Worm (Caenorhabditis elegans) whole organism, late embryonic: ENCODE measurements around the gene C27F2.6.

Experiments used
- C38D4.7 ChIP-seq: fragments of 200-800 bp; sonication (Bioruptor generic); optimal IDR thresholded peaks from 2 replicates; lab custom pipeline; 2018; ENCODE audit warnings: mild to moderate bottlenecking, missing genetic modification characterization, moderate library complexity, missing compliant biosample characterization
- K02D7.2 ChIP-seq: sonication (generic microtip); optimal IDR thresholded peaks from 2 replicates; lab custom pipeline; 2017; ENCODE audit warnings: mild to moderate bottlenecking, missing genetic modification characterization, missing compliant biosample characterization
- K09A11.1 ChIP-seq: sonication (generic microtip); optimal IDR thresholded peaks from 2 replicates; lab custom pipeline; 2017; ENCODE audit warnings: antibody characterized with exemption, mild to moderate bottlenecking, missing genetic modification characterization, missing compliant biosample characterization; ENCODE audit not compliant: insufficient read depth
- T23F11.4 ChIP-seq: fragments of 200-800 bp; sonication (Bioruptor generic); optimal IDR thresholded peaks from 2 replicates; lab custom pipeline; 2018; ENCODE audit warnings: mild to moderate bottlenecking, missing genetic modification characterization, missing compliant biosample characterization
- Y22D7AL.16 ChIP-seq: sonication (generic microtip); optimal IDR thresholded peaks from 2 replicates; lab custom pipeline; 2016; ENCODE audit warnings: missing genetic modification characterization, missing compliant biosample characterization
- ahr-1 ChIP-seq: sonication (generic microtip); optimal IDR thresholded peaks from 2 replicates; lab custom pipeline; 2016; ENCODE audit warnings: missing genetic modification characterization, missing compliant biosample characterization
- ama-1 ChIP-seq: fragments of 150-350 bp; optimal IDR thresholded peaks from 2 replicates; lab custom pipeline; 2014
- ceh-14 ChIP-seq: sonication (generic microtip); optimal IDR thresholded peaks from 2 replicates; lab custom pipeline; 2016; ENCODE audit warnings: missing genotype, missing genetic modification characterization, missing compliant biosample characterization
- ceh-18 ChIP-seq: sonication (generic microtip); optimal IDR thresholded peaks from 2 replicates; lab custom pipeline; 2016; ENCODE audit warnings: missing genetic modification characterization, missing compliant biosample characterization
- ceh-19 ChIP-seq: fragments of 200-800 bp; sonication (Bioruptor generic); optimal IDR thresholded peaks from 2 replicates; lab custom pipeline; 2018; ENCODE audit warnings: mild to moderate bottlenecking, missing genetic modification characterization, missing compliant biosample characterization
- ceh-24 ChIP-seq: sonication (generic microtip); optimal IDR thresholded peaks from 2 replicates; lab custom pipeline; 2016; ENCODE audit warnings: mild to moderate bottlenecking, missing genetic modification characterization, missing compliant biosample characterization
- ceh-31 ChIP-seq: sonication (generic microtip); optimal IDR thresholded peaks from 2 replicates; lab custom pipeline; 2016; ENCODE audit warnings: missing genetic modification characterization, missing compliant biosample characterization
- ceh-45 ChIP-seq: fragments of 200-800 bp; sonication (Bioruptor generic); IDR thresholded peaks from 2 replicates; pipeline ENCODE4 v1.3.6; 2022; ENCODE audit warnings: missing genetic modification reagents, missing genetic modification characterization, missing compliant biosample characterization
- ceh-48 ChIP-seq: sonication (generic microtip); optimal IDR thresholded peaks from 2 replicates; lab custom pipeline; 2016; ENCODE audit warnings: missing genetic modification characterization, inconsistent platforms, missing compliant biosample characterization
- ceh-6 ChIP-seq: fragments of 200-800 bp; sonication (Bioruptor generic); optimal IDR thresholded peaks from 2 replicates; lab custom pipeline; 2018; ENCODE audit warnings: mild to moderate bottlenecking, missing genetic modification characterization, missing compliant biosample characterization
- che-1 ChIP-seq: sonication (generic microtip); optimal IDR thresholded peaks from 2 replicates; lab custom pipeline; 2016; ENCODE audit warnings: mild to moderate bottlenecking, missing genetic modification characterization, missing compliant biosample characterization
- dmd-4 ChIP-seq: sonication (generic microtip); optimal IDR thresholded peaks from 2 replicates; lab custom pipeline; 2016; ENCODE audit warnings: borderline replicate concordance, missing genetic modification characterization, missing compliant biosample characterization
- dve-1 ChIP-seq: sonication (generic microtip); optimal IDR thresholded peaks from 2 replicates; lab custom pipeline; 2017; ENCODE audit warnings: antibody characterized with exemption, mild to moderate bottlenecking, missing genetic modification characterization, missing compliant biosample characterization
- elt-4 ChIP-seq: sonication (generic microtip); optimal IDR thresholded peaks from 2 replicates; lab custom pipeline; 2016; ENCODE audit warnings: missing genetic modification characterization, missing compliant biosample characterization
- ets-4 ChIP-seq: sonication (generic microtip); optimal IDR thresholded peaks from 2 replicates; lab custom pipeline; 2016; ENCODE audit warnings: missing genetic modification characterization, missing compliant biosample characterization
- fkh-10 ChIP-seq: fragments of 150-350 bp; optimal IDR thresholded peaks from 2 replicates; lab custom pipeline; 2014; ENCODE audit warnings: missing biosample characterization, missing genetic modification reagents, missing genetic modification characterization
- gmeb-2 ChIP-seq: sonication (generic microtip); optimal IDR thresholded peaks from 2 replicates; lab custom pipeline; 2016; ENCODE audit warnings: missing genetic modification characterization, inconsistent platforms, missing compliant biosample characterization
- hlh-15 ChIP-seq: sonication (generic microtip); optimal IDR thresholded peaks from 2 replicates; lab custom pipeline; 2016; ENCODE audit warnings: missing genetic modification characterization, missing compliant biosample characterization
- hlh-30 ChIP-seq: sonication (generic microtip); optimal IDR thresholded peaks from 2 replicates; lab custom pipeline; 2017; ENCODE audit warnings: antibody characterized with exemption, missing genetic modification characterization, missing compliant biosample characterization; ENCODE audit not compliant: insufficient read depth
- hlh-6 ChIP-seq: sonication (generic microtip); optimal IDR thresholded peaks from 2 replicates; lab custom pipeline; 2016; ENCODE audit warnings: missing genotype, missing genetic modification characterization, missing compliant biosample characterization
- lin-11 ChIP-seq: fragments of 200-800 bp; sonication (Bioruptor generic); optimal IDR thresholded peaks from 2 replicates; lab custom pipeline; 2018; ENCODE audit warnings: mild to moderate bottlenecking, missing genetic modification characterization, missing compliant biosample characterization
- mec-3 ChIP-seq: sonication (generic microtip); optimal IDR thresholded peaks from 2 replicates; lab custom pipeline; 2016; ENCODE audit warnings: borderline replicate concordance, missing genetic modification characterization, missing compliant biosample characterization
- nfya-1 ChIP-seq: sonication (generic microtip); optimal IDR thresholded peaks from 2 replicates; lab custom pipeline; 2017; ENCODE audit warnings: missing genetic modification characterization, mild to moderate bottlenecking, missing compliant biosample characterization, antibody characterized with exemption, moderate library complexity
- nhr-232 ChIP-seq: sonication (generic microtip); optimal IDR thresholded peaks from 2 replicates; lab custom pipeline; 2016; ENCODE audit warnings: missing genetic modification characterization, missing compliant biosample characterization
- npax-4 ChIP-seq: sonication (generic microtip); optimal IDR thresholded peaks from 2 replicates; lab custom pipeline; 2016; ENCODE audit warnings: missing genetic modification characterization, missing compliant biosample characterization
- pag-3 ChIP-seq: sonication (generic microtip); optimal IDR thresholded peaks from 2 replicates; lab custom pipeline; 2016; ENCODE audit warnings: missing compliant biosample characterization, missing genetic modification characterization, borderline replicate concordance
- pax-1 ChIP-seq: fragments of 150-350 bp; optimal IDR thresholded peaks from 2 replicates; lab custom pipeline; 2014; ENCODE audit warnings: missing biosample characterization, missing genetic modification characterization
- pha-2 ChIP-seq: sonication (generic microtip); optimal IDR thresholded peaks from 2 replicates; lab custom pipeline; 2017; ENCODE audit warnings: mild to moderate bottlenecking, missing genetic modification characterization, missing compliant biosample characterization
- pha-4 ChIP-seq: fragments of 150-350 bp; optimal IDR thresholded peaks from 2 replicates; lab custom pipeline; 2018; ENCODE audit warnings: missing biosample characterization, missing genetic modification reagents, missing genetic modification characterization
- pros-1 ChIP-seq: fragments of 150-350 bp; optimal IDR thresholded peaks from 2 replicates; lab custom pipeline; 2014; ENCODE audit warnings: missing biosample characterization, missing genetic modification reagents, missing genetic modification characterization
- rnt-1 ChIP-seq: sonication (generic microtip); optimal IDR thresholded peaks from 2 replicates; lab custom pipeline; 2016; ENCODE audit warnings: missing genetic modification characterization, missing compliant biosample characterization
- sdc-2 ChIP-seq: sonication (generic microtip); optimal IDR thresholded peaks from 2 replicates; lab custom pipeline; 2016; ENCODE audit warnings: missing genotype, missing genetic modification characterization, missing compliant biosample characterization
- sox-2 ChIP-seq: fragments of 200-800 bp; sonication (Bioruptor generic); IDR thresholded peaks from 2 replicates; pipeline ENCODE4 v1.3.6; 2022; ENCODE audit warnings: missing genetic modification reagents, missing genetic modification characterization, missing compliant biosample characterization
- syd-9 ChIP-seq: sonication (generic microtip); optimal IDR thresholded peaks from 2 replicates; lab custom pipeline; 2016; ENCODE audit warnings: mild to moderate bottlenecking, missing genetic modification characterization, moderate library complexity, missing compliant biosample characterization
- tbx-2 ChIP-seq: sonication (generic microtip); optimal IDR thresholded peaks from 2 replicates; lab custom pipeline; 2016; ENCODE audit warnings: missing genetic modification characterization, missing compliant biosample characterization
- unc-3 ChIP-seq, 2 experiments: fragments of 200-800 bp in 1 of 2; sonication (Bioruptor generic) in 1 of 2; sonication (generic microtip) in 1 of 2; conservative IDR thresholded peaks in 1 of 2; optimal IDR thresholded peaks in 1 of 2; 2 replicates each; pipeline versions ENCODE4 v1.3.6 to Lab custom; 2016 to 2022; ENCODE audit warnings: missing compliant biosample characterization in 2 of 2, missing genetic modification characterization in 2 of 2, missing genetic modification reagents in 1 of 2
- unc-86 ChIP-seq: sonication (generic microtip); optimal IDR thresholded peaks from 2 replicates; lab custom pipeline; 2016; ENCODE audit warnings: missing genetic modification characterization, missing compliant biosample characterization
- ztf-16 ChIP-seq: sonication (generic microtip); optimal IDR thresholded peaks from 2 replicates; lab custom pipeline; 2017; ENCODE audit warnings: missing genetic modification characterization, missing compliant biosample characterization

Gene C27F2.6

DNA sequence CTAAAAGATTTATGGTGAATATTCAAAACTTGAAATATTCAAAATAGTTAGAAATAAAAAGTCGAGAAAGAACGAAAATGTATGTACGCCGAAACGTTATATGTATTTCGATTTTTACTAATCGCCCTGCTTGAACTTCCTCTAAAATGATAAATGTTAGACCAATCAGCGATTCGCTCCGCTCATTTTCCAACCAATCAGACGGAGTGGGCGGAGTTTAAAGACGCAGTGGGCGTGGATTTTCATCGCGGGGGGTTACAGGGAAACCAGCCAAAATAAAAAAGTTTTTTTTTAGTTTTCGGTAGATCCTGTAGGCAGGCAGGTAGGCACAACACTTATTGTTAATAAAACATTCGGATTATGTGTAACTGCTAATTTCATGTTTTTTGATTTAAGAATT, 27.3 kb downstream of the C27F2.6 start:
- peak; percentile 90 for TF ChIP-seq nfya-1
- no peak for TF ChIP-seq sox-2 (GFP tag; lab: Robert Waterston, UW)

DNA sequence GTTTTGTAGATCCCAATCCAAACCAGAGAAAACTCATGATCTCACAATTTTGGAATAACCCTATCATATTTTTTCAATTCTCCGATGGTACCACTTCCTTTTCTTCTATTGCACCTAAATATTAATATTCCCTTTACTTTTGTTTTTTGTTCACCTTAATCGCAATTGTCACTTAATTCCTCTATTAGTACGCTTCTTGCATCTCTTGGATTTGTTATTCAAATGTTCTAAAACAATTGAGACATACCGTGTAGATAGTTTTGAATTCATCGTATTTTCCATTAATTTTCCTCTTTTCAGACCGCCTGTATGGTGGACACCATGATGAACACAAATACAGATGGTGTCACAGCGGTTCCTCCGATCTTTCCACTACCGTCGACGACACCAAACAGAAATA, 28.4 kb downstream of the C27F2.6 start, which contains the start of gene flh-2:
Gene flh-2, plus strand, starts transcription at position 301 of the 400 bp plus-strand sequence.
- TF ChIP-seq Y22D7AL.16 (tag; lab: Kevin White, UChicago): no peak
- no peak for TF ChIP-seq elt-4 (tag; lab: Kevin White, UChicago)
- no peak for TF ChIP-seq pax-1 (tag; lab: Kevin White, UChicago)
- TF ChIP-seq che-1 (tag; lab: Kevin White, UChicago): no peak
- no peak for TF ChIP-seq hlh-6 (tag; lab: Kevin White, UChicago)
- TF ChIP-seq npax-4: no peak
- TF ChIP-seq K09A11.1 (tag; lab: Kevin White, UChicago): no peak
- no peak for TF ChIP-seq ceh-19
- no peak for TF ChIP-seq syd-9 (tag; lab: Kevin White, UChicago)
- TF ChIP-seq ama-1 (lab: Kevin White, UChicago): no peak
- TF ChIP-seq unc-86 (tag; lab: Kevin White, UChicago): no peak
- no peak for TF ChIP-seq ceh-6
- TF ChIP-seq ztf-16 (tag; lab: Kevin White, UChicago): no peak
- no peak for TF ChIP-seq lin-11
- TF ChIP-seq ceh-18 (tag; lab: Kevin White, UChicago): no peak
- TF ChIP-seq rnt-1 (tag; lab: Kevin White, UChicago): no peak

DNA sequence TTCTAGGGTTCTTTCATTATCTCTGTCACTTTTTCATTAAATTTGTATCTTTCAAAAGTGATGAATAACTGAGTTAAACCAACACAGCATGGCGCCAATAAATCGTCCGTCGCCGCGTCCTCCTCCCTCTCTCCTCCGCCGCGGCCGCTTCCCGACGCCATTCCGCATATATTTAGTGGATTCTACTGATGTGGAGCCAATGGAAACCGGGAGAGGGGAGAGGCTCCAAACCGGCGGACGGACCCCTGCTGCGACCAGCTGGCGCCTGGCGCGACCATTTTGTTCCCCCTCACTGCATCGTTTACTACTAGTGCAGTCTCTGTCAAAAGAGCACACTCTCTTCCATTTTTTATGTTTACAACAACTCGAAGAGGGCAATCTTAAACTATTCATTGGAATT, 29.1 kb downstream of the C27F2.6 start:
- TF ChIP-seq ceh-14 (tag; lab: Kevin White, UChicago) (no peak), C38D4.7 (GFP tag; lab: Kevin White, UChicago) (no peak), mec-3 (tag; lab: Kevin White, UChicago) (no peak), elt-4 (tag; lab: Kevin White, UChicago) (peak; percentile 20), unc-3 (GFP tag; conservative IDR thresholded peaks at IDR 0.05; lab: Robert Waterston, UW) (no peak), unc-3 (tag; optimal IDR thresholded peaks at IDR 0.05; lab: Kevin White, UChicago) (no peak), K09A11.1 (tag; lab: Kevin White, UChicago) (no peak), hlh-30 (no peak), rnt-1 (tag; lab: Kevin White, UChicago) (no peak), nhr-232 (no peak)

DNA sequence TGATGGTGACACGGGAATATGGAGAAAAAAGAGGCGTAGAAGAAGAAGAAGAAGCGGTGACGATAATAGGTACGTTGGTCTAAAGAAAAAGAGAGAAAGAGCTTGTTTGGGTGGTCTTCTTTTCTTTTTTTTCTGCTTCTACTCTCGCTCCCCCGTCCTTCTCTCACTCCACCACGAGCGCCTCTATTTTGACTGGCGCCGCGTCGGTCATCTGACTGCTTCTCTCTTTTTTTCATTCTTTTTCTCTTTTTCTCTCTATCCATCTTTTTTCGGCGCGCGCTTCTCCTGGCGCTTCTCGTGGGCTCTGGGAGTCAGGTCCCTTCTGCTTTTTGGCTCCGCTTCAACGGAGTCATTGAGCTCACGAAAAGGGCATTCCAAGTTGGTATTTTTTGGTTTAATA, 29.9 kb downstream of the C27F2.6 start:
- TF ChIP-seq dve-1 (no peak), unc-3 (GFP tag; conservative IDR thresholded peaks at IDR 0.05; lab: Robert Waterston, UW) (no peak), unc-3 (tag; optimal IDR thresholded peaks at IDR 0.05; lab: Kevin White, UChicago) (no peak), pros-1 (no peak), nfya-1 (no peak), ceh-45 (GFP tag; lab: Robert Waterston, UW) (no peak)

DNA sequence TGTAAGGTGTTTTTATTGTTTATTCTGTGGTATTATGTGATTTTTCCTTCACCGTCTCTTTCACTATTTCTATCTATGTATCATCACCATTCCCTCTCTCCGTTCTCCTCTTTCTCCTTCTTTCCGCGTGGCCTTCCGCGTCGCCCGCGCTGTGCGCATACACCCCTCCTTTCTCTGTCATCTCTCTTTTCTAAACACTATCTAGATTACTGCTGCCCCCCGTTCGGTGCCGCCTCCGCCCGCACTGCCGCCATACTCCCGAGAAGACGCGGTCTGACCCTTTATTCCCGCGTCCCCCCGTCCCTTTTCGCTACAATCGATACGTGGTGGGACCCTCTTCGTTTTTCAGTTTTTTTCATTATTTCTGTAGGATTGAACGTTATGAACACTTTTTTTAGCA, 31.6 kb downstream of the C27F2.6 start:
- no peak for TF ChIP-seq ama-1 (lab: Kevin White, UChicago)
- TF ChIP-seq ahr-1 (tag; lab: Kevin White, UChicago): no peak
- peak; percentile 50 for TF ChIP-seq ceh-31 (tag; lab: Kevin White, UChicago)
- TF ChIP-seq dve-1: no peak
- TF ChIP-seq pha-2 (tag; lab: Kevin White, UChicago): no peak
- TF ChIP-seq ceh-48 (tag; lab: Kevin White, UChicago): no peak
- peak; percentile 49 for TF ChIP-seq sdc-2 (tag; lab: Kevin White, UChicago)
- no peak for TF ChIP-seq fkh-10 (GFP tag; lab: Kevin White, UChicago)
- TF ChIP-seq nfya-1: peak; percentile 11
- no peak for TF ChIP-seq pha-4 (tag; lab: Kevin White, UChicago)
- no peak for TF ChIP-seq ceh-24
- peak; percentile 45 for TF ChIP-seq dmd-4
- no peak for TF ChIP-seq ceh-14 (tag; lab: Kevin White, UChicago)
- no peak for TF ChIP-seq K02D7.2
- peak; percentile 43 for TF ChIP-seq T23F11.4 (GFP tag; lab: Kevin White, UChicago)
- no peak for TF ChIP-seq hlh-6 (tag; lab: Kevin White, UChicago)
- no peak for TF ChIP-seq hlh-15 (tag; lab: Kevin White, UChicago)
- TF ChIP-seq gmeb-2 (tag; lab: Kevin White, UChicago): no peak
- no peak for TF ChIP-seq elt-4 (tag; lab: Kevin White, UChicago)
- no peak for TF ChIP-seq pag-3 (tag; lab: Kevin White, UChicago)
- no peak for TF ChIP-seq ceh-45 (GFP tag; lab: Robert Waterston, UW)
- no peak for TF ChIP-seq sox-2 (GFP tag; lab: Robert Waterston, UW)
- TF ChIP-seq nhr-232: no peak
- TF ChIP-seq ets-4: peak; percentile 27
- no peak for TF ChIP-seq syd-9 (tag; lab: Kevin White, UChicago)
- peak; percentile 41 for TF ChIP-seq tbx-2
